Worm (Caenorhabditis elegans) whole organism, L4 larva: ENCODE measurements around the gene F54F12.1.
A peak's percentile ranks its signal among the peaks of the same experiment; 100 is the strongest.

Source experiments
- F37D6.2 ChIP-seq: sonication (generic microtip); optimal IDR thresholded peaks from 2 replicates; lab custom pipeline; 2016; ENCODE audit warnings: mild to moderate bottlenecking, missing genetic modification characterization, missing compliant biosample characterization
- F44E2.7 ChIP-seq: fragments of 200-800 bp; sonication (Bioruptor generic); IDR thresholded peaks from 2 replicates; pipeline ENCODE4 v2.1.2; 2022; ENCODE audit warnings: missing genetic modification characterization, missing compliant biosample characterization
- F49E8.2 ChIP-seq: sonication (generic microtip); optimal IDR thresholded peaks from 2 replicates; lab custom pipeline; 2016; ENCODE audit warnings: missing compliant biosample characterization, mild to moderate bottlenecking, missing genetic modification characterization, borderline replicate concordance
- Y105C5A.15 ChIP-seq: fragments of 200-800 bp; sonication (Bioruptor generic); IDR thresholded peaks from 2 replicates; pipeline ENCODE4 v1.3.6; 2022; ENCODE audit warnings: missing genetic modification characterization, missing compliant biosample characterization
- Y5F2A.4 ChIP-seq: fragments of 200-800 bp; sonication (Bioruptor generic); optimal IDR thresholded peaks from 2 replicates; lab custom pipeline; 2018; ENCODE audit warnings: mild to moderate bottlenecking, missing genetic modification characterization, missing compliant biosample characterization
- Y75B8A.6 ChIP-seq: fragments of 200-800 bp; sonication (Bioruptor generic); IDR thresholded peaks from 2 replicates; pipeline ENCODE4 v1.3.6; 2022; ENCODE audit warnings: missing genetic modification reagents, missing genetic modification characterization, missing compliant biosample characterization
- ZK546.5 ChIP-seq, 2 experiments: sonication (generic microtip); optimal IDR thresholded peaks; 2 replicates each; lab custom pipeline; 2017; ENCODE audit warnings: missing biosample characterization in 2 of 2, missing genetic modification characterization in 2 of 2
- aha-1 ChIP-seq: fragments of 150-350 bp; peaks from one replicate; lab custom pipeline; 2014; ENCODE audit warnings: missing biosample characterization, missing genetic modification characterization
- arid-1 ChIP-seq: fragments of 200-800 bp; sonication (Bioruptor generic); conservative IDR thresholded peaks from 2 replicates; pipeline ENCODE4 v1.3.6; 2022; ENCODE audit warnings: missing genetic modification reagents, missing genetic modification characterization, missing compliant biosample characterization
- attf-4 ChIP-seq: sonication (generic microtip); optimal IDR thresholded peaks from 3 replicates; lab custom pipeline; 2017; ENCODE audit warnings: missing biosample characterization, missing genetic modification characterization
- ceh-28 ChIP-seq: fragments of 150-350 bp; optimal IDR thresholded peaks from 2 replicates; lab custom pipeline; 2014; ENCODE audit warnings: missing biosample characterization, missing genetic modification reagents, missing genetic modification characterization
- ceh-32 ChIP-seq: sonication (generic microtip); optimal IDR thresholded peaks from 2 replicates; lab custom pipeline; 2016; ENCODE audit warnings: mild to moderate bottlenecking, missing genetic modification characterization, missing compliant biosample characterization; ENCODE audit not compliant: poor library complexity
- ceh-44 ChIP-seq: fragments of 200-800 bp; sonication (Bioruptor generic); IDR thresholded peaks from 2 replicates; pipeline ENCODE4 v1.3.6; 2022; ENCODE audit warnings: missing genetic modification reagents, missing genetic modification characterization, missing compliant biosample characterization
- ceh-62 ChIP-seq: sonication (generic microtip); optimal IDR thresholded peaks from 2 replicates; lab custom pipeline; 2017; ENCODE audit warnings: missing biosample characterization, missing genetic modification characterization
- dmd-6 ChIP-seq: fragments of 200-800 bp; sonication (Bioruptor generic); IDR thresholded peaks from 2 replicates; pipeline ENCODE4 v1.3.6; 2022; ENCODE audit warnings: missing genetic modification reagents, missing genetic modification characterization, missing compliant biosample characterization
- dmd-9 ChIP-seq: fragments of 200-800 bp; sonication (Bioruptor generic); IDR thresholded peaks from 2 replicates; pipeline ENCODE4 v1.3.6; 2022; ENCODE audit warnings: missing genetic modification reagents, missing genetic modification characterization, missing compliant biosample characterization
- dpl-1 ChIP-seq: fragments of 150-350 bp; optimal IDR thresholded peaks from 2 replicates; lab custom pipeline; 2014; ENCODE audit warnings: missing biosample characterization, missing genetic modification reagents, missing genetic modification characterization
- duxl-1 ChIP-seq: sonication (generic microtip); optimal IDR thresholded peaks from 2 replicates; lab custom pipeline; 2016; ENCODE audit warnings: mild to moderate bottlenecking, missing genetic modification characterization, moderate library complexity, missing compliant biosample characterization; ENCODE audit not compliant: poor library complexity
- dve-1 ChIP-seq: sonication (generic microtip); optimal IDR thresholded peaks from 2 replicates; lab custom pipeline; 2017; ENCODE audit warnings: antibody characterized with exemption, mild to moderate bottlenecking, missing genetic modification characterization, missing compliant biosample characterization; ENCODE audit not compliant: insufficient read depth
- hif-1 ChIP-seq, 2 experiments: sonication (generic microtip); optimal IDR thresholded peaks; 2 replicates each; lab custom pipeline; 2016 to 2017; ENCODE audit warnings: missing compliant biosample characterization in 2 of 2, missing genetic modification characterization in 2 of 2, missing genetic modification reagents in 2 of 2, missing genotype in 2 of 2, mild to moderate bottlenecking in 1 of 2
- hlh-11 ChIP-seq: fragments of 200-800 bp; sonication (Bioruptor generic); optimal IDR thresholded peaks from 2 replicates; lab custom pipeline; 2018; ENCODE audit warnings: mild to moderate bottlenecking, missing genetic modification characterization, missing compliant biosample characterization
- hlh-30 ChIP-seq: sonication (generic microtip); optimal IDR thresholded peaks from 2 replicates; lab custom pipeline; 2017; ENCODE audit warnings: antibody characterized with exemption, mild to moderate bottlenecking, missing genetic modification characterization, missing compliant biosample characterization; ENCODE audit not compliant: insufficient read depth
- hmg-1.1 ChIP-seq: fragments of 200-800 bp; sonication (Bioruptor generic); IDR thresholded peaks from 2 replicates; pipeline ENCODE4 v1.3.6; 2022; ENCODE audit warnings: missing genetic modification reagents, missing genetic modification characterization, missing compliant biosample characterization
- lin-1 ChIP-seq: fragments of 200-800 bp; sonication (Bioruptor generic); IDR thresholded peaks from 2 replicates; pipeline ENCODE4 v1.3.6; 2022; ENCODE audit warnings: missing genetic modification reagents, missing genetic modification characterization, missing compliant biosample characterization
- lin-29 ChIP-seq: fragments of 200-800 bp; sonication (Bioruptor generic); IDR thresholded peaks from 2 replicates; pipeline ENCODE4 v1.3.6; 2022; ENCODE audit warnings: missing genetic modification reagents, missing genetic modification characterization, missing compliant biosample characterization
- lin-39 ChIP-seq: fragments of 150-350 bp; optimal IDR thresholded peaks from 2 replicates; lab custom pipeline; 2014; ENCODE audit warnings: missing biosample characterization, missing genetic modification reagents, missing genetic modification characterization
- lir-3 ChIP-seq: sonication (generic microtip); optimal IDR thresholded peaks from 2 replicates; lab custom pipeline; 2016; ENCODE audit warnings: mild to moderate bottlenecking, missing genetic modification characterization, missing compliant biosample characterization
- lsy-2 ChIP-seq, 2 experiments: fragments of 150-350 bp in 1 of 2; sonication (generic microtip) in 1 of 2; optimal IDR thresholded peaks; 2 replicates each; lab custom pipeline; 2014 to 2017; ENCODE audit warnings: missing biosample characterization in 2 of 2, missing genetic modification characterization in 2 of 2
- madf-5 ChIP-seq, 2 experiments: fragments of 200-800 bp; sonication (Bioruptor generic); IDR thresholded peaks; 2 replicates each; pipeline ENCODE4 v1.3.6; 2022; ENCODE audit warnings: missing compliant biosample characterization in 2 of 2, missing genetic modification characterization in 2 of 2
- mdl-1 ChIP-seq, 2 experiments: fragments of 150-350 bp in 1 of 2; sonication (generic microtip) in 1 of 2; optimal IDR thresholded peaks; 2 replicates each; lab custom pipeline; 2014 to 2017; ENCODE audit warnings: missing biosample characterization in 2 of 2, missing genetic modification characterization in 2 of 2
- mep-1 ChIP-seq: fragments of 150-350 bp; sonication (generic microtip); optimal IDR thresholded peaks from 3 replicates; lab custom pipeline; 2014; ENCODE audit warnings: missing biosample characterization, missing genetic modification characterization
- mxl-2 ChIP-seq: fragments of 200-800 bp; sonication (Bioruptor generic); conservative IDR thresholded peaks from 2 replicates; pipeline ENCODE4 v1.3.6; 2022; ENCODE audit warnings: missing genetic modification reagents, missing genetic modification characterization, missing compliant biosample characterization
- mxl-3 ChIP-seq: fragments of 200-800 bp; sonication (Bioruptor generic); optimal IDR thresholded peaks from 2 replicates; lab custom pipeline; 2018; ENCODE audit warnings: mild to moderate bottlenecking, missing genetic modification characterization, missing compliant biosample characterization
- nhr-10 ChIP-seq: fragments of 150-350 bp; optimal IDR thresholded peaks from 2 replicates; lab custom pipeline; 2014; ENCODE audit warnings: missing biosample characterization, missing genetic modification characterization
- nhr-11 ChIP-seq: fragments of 150-350 bp; optimal IDR thresholded peaks from 2 replicates; lab custom pipeline; 2014; ENCODE audit warnings: missing biosample characterization, missing genetic modification characterization
- nhr-237 ChIP-seq: sonication (generic microtip); optimal IDR thresholded peaks from 2 replicates; lab custom pipeline; 2017; ENCODE audit warnings: missing biosample characterization, missing genetic modification characterization
- nhr-25 ChIP-seq: sonication (generic microtip); optimal IDR thresholded peaks from 2 replicates; lab custom pipeline; 2017; ENCODE audit warnings: missing genetic modification characterization, mild to moderate bottlenecking, missing compliant biosample characterization, antibody characterized with exemption, moderate library complexity, borderline replicate concordance; ENCODE audit not compliant: insufficient read depth
- nhr-42 ChIP-seq: fragments of 200-800 bp; sonication (Bioruptor generic); IDR thresholded peaks from 2 replicates; pipeline ENCODE4 v1.3.6; 2022; ENCODE audit warnings: missing genetic modification characterization, missing compliant biosample characterization
- nhr-48 ChIP-seq: sonication (generic microtip); optimal IDR thresholded peaks from 2 replicates; lab custom pipeline; 2016; ENCODE audit warnings: mild to moderate bottlenecking, missing genetic modification characterization, missing compliant biosample characterization
- nhr-6 ChIP-seq: fragments of 150-350 bp; optimal IDR thresholded peaks from 2 replicates; lab custom pipeline; 2014; ENCODE audit warnings: missing biosample characterization, missing genetic modification characterization
- nhr-76 ChIP-seq: fragments of 150-350 bp; optimal IDR thresholded peaks from 2 replicates; lab custom pipeline; 2014; ENCODE audit warnings: missing biosample characterization, missing genetic modification characterization
- saeg-2 ChIP-seq: fragments of 200-800 bp; sonication (Bioruptor generic); IDR thresholded peaks from 2 replicates; pipeline ENCODE4 v1.3.6; 2022; ENCODE audit warnings: missing genetic modification reagents, missing genetic modification characterization, missing compliant biosample characterization
- sdz-12 ChIP-seq: fragments of 200-800 bp; sonication (Bioruptor generic); optimal IDR thresholded peaks from 2 replicates; lab custom pipeline; 2018; ENCODE audit warnings: mild to moderate bottlenecking, missing genetic modification characterization, missing compliant biosample characterization
- skn-1 ChIP-seq: fragments of 150-350 bp; optimal IDR thresholded peaks from 2 replicates; lab custom pipeline; 2014; ENCODE audit warnings: missing biosample characterization, missing genetic modification characterization
- spr-1 ChIP-seq: sonication (generic microtip); optimal IDR thresholded peaks from 2 replicates; lab custom pipeline; 2016; ENCODE audit warnings: mild to moderate bottlenecking, missing genetic modification characterization, missing compliant biosample characterization
- spr-3 ChIP-seq: fragments of 200-800 bp; sonication (Bioruptor generic); optimal IDR thresholded peaks from 2 replicates; lab custom pipeline; 2018; ENCODE audit warnings: mild to moderate bottlenecking, missing genetic modification characterization, missing compliant biosample characterization
- unc-130 ChIP-seq: sonication (generic microtip); optimal IDR thresholded peaks from 2 replicates; lab custom pipeline; 2016; ENCODE audit warnings: missing genetic modification reagents, missing genetic modification characterization, missing compliant biosample characterization
- unc-62 ChIP-seq, 3 experiments: fragments of 150-350 bp in 1 of 3; sonication (generic microtip); optimal IDR thresholded peaks in 2 of 3; peaks in 1 of 3; 1 replicate in 1 of 3; 2 replicates in 2 of 3; lab custom pipeline; 2014 to 2017; ENCODE audit warnings: missing biosample characterization in 3 of 3, missing genetic modification characterization in 3 of 3, missing genetic modification reagents in 3 of 3, missing genotype in 1 of 3
- zfp-2 ChIP-seq: sonication (generic microtip); optimal IDR thresholded peaks from 2 replicates; lab custom pipeline; 2016; ENCODE audit warnings: mild to moderate bottlenecking, missing genetic modification characterization, missing compliant biosample characterization
- zip-2 ChIP-seq: fragments of 150-350 bp; optimal IDR thresholded peaks from 2 replicates; lab custom pipeline; 2014; ENCODE audit warnings: missing biosample characterization, missing genetic modification characterization
- ztf-7 ChIP-seq: fragments of 150-350 bp; optimal IDR thresholded peaks from 2 replicates; lab custom pipeline; 2014; ENCODE audit warnings: missing biosample characterization, missing genetic modification characterization

F54F12.1 gene

ce11 chrIII:13065694-13066093 lies 10.5 kb upstream of the F54F12.1 start:
- no peak for TF ChIP-seq ztf-7 (tag; lab: Kevin White, UChicago)
- TF ChIP-seq aha-1, result peak; percentile 69
- no peak for TF ChIP-seq dmd-9 (GFP tag; lab: Robert Waterston, UW)
- TF ChIP-seq hlh-11 (tag; lab: Kevin White, UChicago), result peak; percentile 34
- no peak for TF ChIP-seq zfp-2
- TF ChIP-seq duxl-1 (tag; lab: Kevin White, UChicago), result no peak
- no peak for TF ChIP-seq lin-39 (tag; lab: Kevin White, UChicago)
- no peak for TF ChIP-seq sdz-12 (GFP tag; lab: Kevin White, UChicago)
- peak; percentile 61 for TF ChIP-seq nhr-25
- TF ChIP-seq hif-1 (tag; optimal IDR thresholded peaks at IDR 0.05; lab: Kevin White, UChicago), result peak in 1 of 2 experiments; percentile 12
- TF ChIP-seq unc-130, result no peak
- no peak for TF ChIP-seq F44E2.7 (GFP tag; lab: Robert Waterston, UW)
- no peak for TF ChIP-seq zip-2
- no peak for TF ChIP-seq lin-29 (GFP tag; lab: Robert Waterston, UW)
- no peak for TF ChIP-seq ceh-44
- TF ChIP-seq lin-1 (GFP tag; lab: Robert Waterston, UW), result no peak
- TF ChIP-seq spr-3 (GFP tag; lab: Kevin White, UChicago), result peak; percentile 4
- 0 out of 2 replicates have a peak, but pooled peaks have one; percentile 17 for TF ChIP-seq dmd-6 (GFP tag; lab: Robert Waterston, UW)
- no peak for TF ChIP-seq mep-1 (tag; lab: Kevin White, UChicago)
- TF ChIP-seq ZK546.5 (tag; optimal IDR thresholded peaks at IDR 0.05; lab: Kevin White, UChicago), result no peak
- TF ChIP-seq nhr-48 (tag; lab: Kevin White, UChicago), result no peak
- TF ChIP-seq lsy-2 (tag; optimal IDR thresholded peaks at IDR 0.05; lab: Kevin White, UChicago), result peak in 1 of 2 experiments; percentile 13
- TF ChIP-seq Y105C5A.15 (GFP tag; lab: Robert Waterston, UW), result no peak
- no peak for TF ChIP-seq dve-1
- TF ChIP-seq skn-1, result no peak
- no peak for TF ChIP-seq dpl-1 (GFP tag; lab: Kevin White, UChicago)
- TF ChIP-seq ceh-62 (tag; lab: Kevin White, UChicago), result no peak
- TF ChIP-seq Y75B8A.6 (GFP tag; lab: Robert Waterston, UW), result no peak
- TF ChIP-seq nhr-11 (tag; lab: Kevin White, UChicago), result no peak
- TF ChIP-seq hmg-1.1 (GFP tag; lab: Robert Waterston, UW), result peak; percentile 47
- no peak for TF ChIP-seq nhr-42
- no peak for TF ChIP-seq nhr-237 (tag; lab: Kevin White, UChicago)
- no peak for TF ChIP-seq lir-3 (tag; lab: Kevin White, UChicago)
- no peak for TF ChIP-seq ceh-32 (tag; lab: Kevin White, UChicago)
- TF ChIP-seq nhr-76, result no peak
- TF ChIP-seq mxl-2 (GFP tag; lab: Robert Waterston, UW), result no peak
- peak; percentile 43 for TF ChIP-seq mxl-3 (GFP tag; lab: Kevin White, UChicago)
- no peak for TF ChIP-seq nhr-6 (tag; lab: Kevin White, UChicago)
- no peak for TF ChIP-seq arid-1
- no peak for TF ChIP-seq attf-4
- TF ChIP-seq mdl-1 (tag; optimal IDR thresholded peaks at IDR 0.05; lab: Kevin White, UChicago), result peak in 1 of 2 experiments; percentile 22
- no peak for TF ChIP-seq F49E8.2 (tag; lab: Kevin White, UChicago)
- no peak for TF ChIP-seq unc-62 (GFP tag; optimal IDR thresholded peaks at IDR 0.05 in 1 of 2; lab: Kevin White, UChicago)
- no peak for TF ChIP-seq unc-62 (tag; optimal IDR thresholded peaks at IDR 0.05; lab: Kevin White, UChicago)
- no peak for TF ChIP-seq saeg-2 (GFP tag; lab: Robert Waterston, UW)
- TF ChIP-seq spr-1 (tag; lab: Kevin White, UChicago), result no peak
- no peak for TF ChIP-seq madf-5 (GFP tag; IDR thresholded peaks at IDR 0.05; lab: Robert Waterston, UW)
- no peak for TF ChIP-seq F37D6.2 (tag; lab: Kevin White, UChicago)
- peak; percentile 58 for TF ChIP-seq hlh-30 (tag; lab: Kevin White, UChicago)
- TF ChIP-seq Y5F2A.4 (GFP tag; lab: Kevin White, UChicago), result no peak
- no peak for TF ChIP-seq ceh-28 (tag; lab: Kevin White, UChicago)
- TF ChIP-seq nhr-10 (tag; lab: Kevin White, UChicago), result no peak
